Fruit fly (Drosophila melanogaster): ENCODE results near the gene Rpn7.

Gene Rpn7

DNA sequence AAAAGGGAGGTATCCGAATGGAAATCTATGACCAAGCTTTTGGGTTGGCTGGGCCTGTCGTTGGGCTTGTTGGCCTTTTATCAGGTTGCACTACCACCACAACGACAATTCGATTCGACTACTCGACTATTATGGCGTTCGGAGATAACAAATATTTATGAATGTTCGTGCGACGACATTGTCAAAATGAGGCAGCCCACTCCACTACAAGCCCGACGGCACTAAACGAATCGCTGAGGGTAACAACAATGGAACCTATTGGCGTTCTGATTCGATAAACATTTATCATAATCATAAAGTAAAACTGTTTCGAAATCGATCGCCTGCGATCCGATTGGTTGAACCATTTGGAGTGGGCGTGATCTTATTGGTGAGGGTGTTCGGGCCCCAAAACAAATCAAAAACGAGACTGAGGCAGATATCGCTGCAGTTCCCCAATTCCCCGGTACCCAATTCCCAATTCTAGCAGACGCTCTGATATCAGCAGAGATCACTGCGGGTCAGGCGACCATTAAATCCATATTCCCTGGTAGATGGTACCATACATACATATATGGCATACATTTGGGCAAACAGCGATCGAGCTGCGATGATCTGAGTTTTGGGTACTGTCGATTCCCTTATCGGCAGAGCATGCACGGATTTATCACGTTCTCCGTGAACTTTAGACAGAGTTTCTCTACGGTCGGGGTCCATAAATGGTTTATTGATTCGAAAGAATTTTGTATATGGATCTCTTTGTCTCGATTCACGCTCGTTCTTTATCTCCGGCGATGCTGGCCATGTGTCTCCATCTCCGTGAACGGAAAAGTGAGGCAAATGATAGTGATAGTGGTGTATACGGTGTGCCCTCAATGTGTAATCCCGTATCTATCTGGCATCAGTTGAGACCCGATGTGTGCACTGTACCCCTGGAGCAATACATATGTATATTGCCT, 7.2 kb downstream of the Rpn7 start (continued):
- TF ChIP-seq CG4424 (GFP tag; optimal IDR thresholded peaks at IDR 0.05) (no peak), CG34422 (GFP tag; IDR thresholded peaks at IDR 0.05) (no peak), nmo (GFP tag; optimal IDR thresholded peaks at IDR 0.05) (no peak)

DNA sequence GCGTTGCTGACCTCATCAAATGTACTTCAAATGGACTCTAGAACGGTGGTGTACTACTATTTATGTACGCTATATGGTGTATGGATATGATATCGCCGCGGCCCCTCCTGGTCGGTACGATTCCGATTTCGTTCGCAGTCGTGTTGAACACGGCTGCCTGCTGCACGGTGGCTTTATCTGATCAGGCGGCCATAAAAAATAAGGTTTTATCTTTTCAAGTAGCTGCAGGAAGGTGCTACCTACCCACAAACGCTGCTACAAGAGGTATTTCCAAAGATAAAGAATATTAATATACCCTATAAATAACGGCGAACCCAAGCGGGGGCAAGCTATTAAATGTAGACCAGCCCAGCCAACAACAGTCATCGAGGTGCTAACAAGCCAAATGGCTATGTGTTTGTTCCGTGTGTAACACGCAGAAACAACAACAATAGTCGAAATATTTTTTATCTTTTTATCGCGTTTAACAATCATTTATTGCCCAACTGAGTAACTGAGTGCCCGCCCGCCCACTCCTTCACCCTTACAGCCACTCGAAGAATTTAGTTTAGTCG, 11.9 kb downstream of the Rpn7 start:
- TF ChIP-seq Nf-YA (GFP tag; IDR thresholded peaks at IDR 0.05), result no peak
- TF ChIP-seq tna (GFP tag; IDR thresholded peaks at IDR 0.05; ENCODE audit: partially characterized antibody), result no peak
- peak; percentile 60 for TF ChIP-seq D19A (tag; optimal IDR thresholded peaks at IDR 0.05)
- TF ChIP-seq CG30431 (GFP tag; optimal IDR thresholded peaks at IDR 0.05), result no peak
- peak; percentile 25 for TF ChIP-seq caup (GFP tag; optimal IDR thresholded peaks at IDR 0.05; ENCODE audit: severe bottlenecking)
- peak; percentile 13 for TF ChIP-seq cad (GFP tag; optimal IDR thresholded peaks at IDR 0.05)
- peak; percentile 5 for TF ChIP-seq odd (GFP tag; optimal IDR thresholded peaks at IDR 0.05)
- peak; percentile 75 for TF ChIP-seq sd (tag; optimal IDR thresholded peaks at IDR 0.05)
- peak in 1 of 2 experiments; percentile 15 for TF ChIP-seq Hr78 (GFP tag; optimal IDR thresholded peaks at IDR 0.05)
- TF ChIP-seq sens (GFP tag), result peak; percentile 56
- TF ChIP-seq grn (GFP tag; optimal IDR thresholded peaks at IDR 0.05), result peak; percentile 90
- peak; percentile 5 for TF ChIP-seq CG8478 (optimal IDR thresholded peaks at IDR 0.05)
- TF ChIP-seq CG8281 (tag; optimal IDR thresholded peaks at IDR 0.05), result peak; percentile 84
- TF ChIP-seq CG6175 (GFP tag; IDR thresholded peaks at IDR 0.05), result 0 out of 3 replicates have a peak, but pooled peaks have one; percentile 25
- peak; percentile 62 for TF ChIP-seq Med (GFP tag)
- TF ChIP-seq run (tag; optimal IDR thresholded peaks at IDR 0.05), result peak; percentile 21
- peak; percentile 23 for TF ChIP-seq D19B (GFP tag; optimal IDR thresholded peaks at IDR 0.05)
- TF ChIP-seq ERR (GFP tag; optimal IDR thresholded peaks at IDR 0.05), result no peak
- no peak for TF ChIP-seq CG12942 (GFP tag; optimal IDR thresholded peaks at IDR 0.05)
- TF ChIP-seq CG8924 (tag; optimal IDR thresholded peaks at IDR 0.05), result no peak
- TF ChIP-seq Nf-YB (GFP tag; optimal IDR thresholded peaks at IDR 0.05), result peak; percentile 23
- TF ChIP-seq CG34376 (GFP tag; optimal IDR thresholded peaks at IDR 0.05), result peak; percentile 98

dm6 chr3R:22447874-22448254, 14.0 kb downstream of the Rpn7 start, which contains the start of gene CG34376:
CG34376 (plus strand) TSS chr3R:22448099.
- TF ChIP-seq Dip3 (GFP tag; optimal IDR thresholded peaks at IDR 0.05), result no peak
- TF ChIP-seq BEAF-32 (GFP tag; optimal IDR thresholded peaks at IDR 0.05), result peak; percentile 56
- TF ChIP-seq ERR (GFP tag; optimal IDR thresholded peaks at IDR 0.05), result peak; percentile 31
- TF ChIP-seq CG12942 (GFP tag; optimal IDR thresholded peaks at IDR 0.05), result peak; percentile 9
- TF ChIP-seq CG34376 (GFP tag; optimal IDR thresholded peaks at IDR 0.05), result peak; percentile 99
- no peak for TF ChIP-seq CG6854 (GFP tag; optimal IDR thresholded peaks at IDR 0.05)
- TF ChIP-seq shn (GFP tag; optimal IDR thresholded peaks at IDR 0.05), result no peak
- TF ChIP-seq Xrp1 (GFP tag; IDR thresholded peaks at IDR 0.05), result peak; percentile 27
- no peak for TF ChIP-seq pum (GFP tag; optimal IDR thresholded peaks at IDR 0.05)
- TF ChIP-seq chm (GFP tag; IDR thresholded peaks at IDR 0.05), result no peak
- peak; percentile 35 for TF ChIP-seq Sox102F (GFP tag; optimal IDR thresholded peaks at IDR 0.05)
- peak; percentile 35 for TF ChIP-seq Asciz (GFP tag; optimal IDR thresholded peaks at IDR 0.05)
- TF ChIP-seq CG8290 (GFP tag; optimal IDR thresholded peaks at IDR 0.05), result no peak
- TF ChIP-seq CG8290 (tag; optimal IDR thresholded peaks at IDR 0.05), result peak in 1 of 2 experiments; percentile 69
- TF ChIP-seq HmgZ (tag; optimal IDR thresholded peaks at IDR 0.05), result peak; percentile 39
- TF ChIP-seq nom (GFP tag; optimal IDR thresholded peaks at IDR 0.05), result no peak
- no peak for TF ChIP-seq Hsf (GFP tag; optimal IDR thresholded peaks at IDR 0.05)
- peak; percentile 9 for TF ChIP-seq CG12219 (GFP tag; optimal IDR thresholded peaks at IDR 0.05)
- no peak for TF ChIP-seq maf-S (GFP tag; optimal IDR thresholded peaks at IDR 0.05)
- TF ChIP-seq CG3847 (GFP tag; IDR thresholded peaks at IDR 0.05), result peak; percentile 38
- peak; percentile 35; the same call in 1 of the 2 replicates for TF ChIP-seq ttk (GFP tag; IDR thresholded peaks at IDR 0.05)
- peak; percentile 78 for TF ChIP-seq NFAT (GFP tag; IDR thresholded peaks at IDR 0.05)
- peak in 1 of 2 experiments; percentile 22 for TF ChIP-seq Hr51 (GFP tag; optimal IDR thresholded peaks at IDR 0.05)
- TF ChIP-seq CG12071 (GFP tag; optimal IDR thresholded peaks at IDR 0.05), result peak; percentile 3
